Worm (Caenorhabditis elegans): ENCODE data around the gene K09H11.11.

The K09H11.11 gene

ce11 chrV:5780713-5781360 lies 25.8 kb upstream of the K09H11.11 start, which contains the start of gene F44E7.5 (continued):
- TF ChIP-seq pha-4 (tag; optimal IDR thresholded peaks at IDR 0.05) (no peak), unc-39 (tag; optimal IDR thresholded peaks at IDR 0.05) (no peak)

ce11 chrV:5779984-5780383 lies 24.9 kb upstream of the K09H11.11 start:
- TF ChIP-seq tbx-8 (GFP tag; optimal IDR thresholded peaks at IDR 0.05) = no peak
- TF ChIP-seq cnd-1 (tag; optimal IDR thresholded peaks at IDR 0.05) = no peak
- TF ChIP-seq flh-1 (GFP tag; optimal IDR thresholded peaks at IDR 0.05) = no peak
- TF ChIP-seq ceh-39 (tag; optimal IDR thresholded peaks at IDR 0.05) = no peak
- no peak for TF ChIP-seq lin-32 (GFP tag; optimal IDR thresholded peaks at IDR 0.05)
- no peak for TF ChIP-seq elt-1 (tag; optimal IDR thresholded peaks at IDR 0.05; ENCODE audit: borderline replicate concordance, insufficient read depth)
- no peak for TF ChIP-seq ceh-83 (GFP tag; optimal IDR thresholded peaks at IDR 0.05)
- no peak for TF ChIP-seq bed-3 (GFP tag; optimal IDR thresholded peaks at IDR 0.05)
- no peak for TF ChIP-seq hlh-1 (tag; optimal IDR thresholded peaks at IDR 0.05)
- TF ChIP-seq ham-2 (GFP tag; optimal IDR thresholded peaks at IDR 0.05) = no peak
- TF ChIP-seq snpc-4 (tag; optimal IDR thresholded peaks at IDR 0.05) = no peak

- TF ChIP-seq lsy-2 (tag; optimal IDR thresholded peaks at IDR 0.05) (peak; percentile 43), lin-13 (tag; optimal IDR thresholded peaks at IDR 0.05) (peak; percentile 18), mep-1 (tag; optimal IDR thresholded peaks at IDR 0.05) (peak; percentile 61), unc-120 (tag; optimal IDR thresholded peaks at IDR 0.05; ENCODE audit: poor library complexity, severe bottlenecking) (peak; percentile 7)
Observed at ce11 chrV:5776941-5777340, 21.9 kb upstream of the K09H11.11 start, which contains the start of gene F44E7.4. F44E7.4 (minus strand) TSS chrV:5776953.

ce11 chrV:5774137-5774536 lies 19.1 kb upstream of the K09H11.11 start:
- TF ChIP-seq flh-1 (GFP tag; optimal IDR thresholded peaks at IDR 0.05) (no peak), snpc-4 (tag; optimal IDR thresholded peaks at IDR 0.05) (no peak), tbx-8 (GFP tag; optimal IDR thresholded peaks at IDR 0.05) (no peak), cnd-1 (tag; optimal IDR thresholded peaks at IDR 0.05) (no peak), sptf-1 (tag; optimal IDR thresholded peaks at IDR 0.05) (no peak)

DNA sequence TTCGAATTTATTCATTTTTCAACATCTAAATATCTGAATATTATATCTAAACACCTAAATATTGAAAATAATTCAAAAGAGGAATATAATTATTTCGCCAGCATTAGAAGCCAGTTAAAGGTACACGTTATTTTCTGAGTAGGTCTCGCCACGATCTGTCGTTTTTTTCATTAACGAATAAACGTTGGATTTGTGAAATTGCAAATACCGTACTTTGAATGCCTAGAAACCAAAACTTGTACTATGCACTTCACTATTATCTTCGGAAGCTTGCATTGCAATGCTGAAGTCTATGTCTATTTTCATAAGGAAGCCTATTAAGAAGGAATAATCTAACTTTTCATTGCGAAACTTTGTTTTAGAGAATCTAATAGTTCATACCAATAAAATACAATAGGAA lies 17.4 kb upstream of the K09H11.11 start:
- no peak for TF ChIP-seq mab-5 (tag; optimal IDR thresholded peaks at IDR 0.05)
- TF ChIP-seq sptf-1 (tag; optimal IDR thresholded peaks at IDR 0.05) = no peak
- no peak for TF ChIP-seq sem-2 (GFP tag; optimal IDR thresholded peaks at IDR 0.05)
- no peak for TF ChIP-seq snpc-4 (tag; optimal IDR thresholded peaks at IDR 0.05)
- TF ChIP-seq flh-1 (GFP tag; optimal IDR thresholded peaks at IDR 0.05) = no peak
- no peak for TF ChIP-seq nhr-28 (tag; optimal IDR thresholded peaks at IDR 0.05)

ce11 chrV:5771627-5772026 lies 16.6 kb upstream of the K09H11.11 start, which contains the start of gene F44E7.3:
F44E7.3 (plus strand) TSS chrV:5771945.
- no peak for TF ChIP-seq cnd-1 (tag; optimal IDR thresholded peaks at IDR 0.05)
- no peak for TF ChIP-seq snpc-4 (tag; optimal IDR thresholded peaks at IDR 0.05)
- no peak for TF ChIP-seq M03D4.4 (tag; optimal IDR thresholded peaks at IDR 0.05)
- no peak for TF ChIP-seq sptf-1 (tag; optimal IDR thresholded peaks at IDR 0.05)
- no peak for TF ChIP-seq bed-3 (GFP tag; optimal IDR thresholded peaks at IDR 0.05)
- no peak for TF ChIP-seq flh-1 (GFP tag; optimal IDR thresholded peaks at IDR 0.05)
- TF ChIP-seq drap-1 (GFP tag; optimal IDR thresholded peaks at IDR 0.05) = no peak
- TF ChIP-seq mls-2 (tag; optimal IDR thresholded peaks at IDR 0.05) = no peak
- no peak for TF ChIP-seq ceh-83 (GFP tag; optimal IDR thresholded peaks at IDR 0.05)

ce11 chrV:5769999-5770398 lies 14.9 kb upstream of the K09H11.11 start:
- TF ChIP-seq hlh-1 (tag; optimal IDR thresholded peaks at IDR 0.05) (no peak), mab-5 (tag; optimal IDR thresholded peaks at IDR 0.05) (no peak), bed-3 (GFP tag; optimal IDR thresholded peaks at IDR 0.05) (no peak), cnd-1 (tag; optimal IDR thresholded peaks at IDR 0.05) (no peak)

DNA sequence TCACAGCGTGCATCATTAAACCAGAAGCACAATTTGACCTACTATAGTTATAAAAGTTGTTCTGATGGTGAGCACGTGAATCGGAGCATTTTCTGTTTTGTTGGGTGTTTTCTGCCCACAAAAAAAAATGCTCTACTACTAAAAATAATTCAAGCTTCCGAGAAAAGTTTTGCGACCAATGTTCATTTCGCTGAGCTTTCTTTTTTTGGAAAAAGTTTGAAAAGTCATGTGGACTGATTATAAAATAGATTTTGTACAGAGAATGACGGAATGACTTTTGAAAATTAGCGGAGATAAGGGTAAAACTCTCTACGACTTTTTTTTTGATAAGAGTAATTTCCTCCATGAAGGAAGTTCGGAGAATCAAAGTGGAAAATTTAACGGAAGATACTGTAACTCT lies 14.4 kb upstream of the K09H11.11 start:
- TF ChIP-seq ztf-11 (tag; optimal IDR thresholded peaks at IDR 0.05) (no peak), M03D4.4 (tag; optimal IDR thresholded peaks at IDR 0.05) (no peak), unc-62 (GFP tag; optimal IDR thresholded peaks at IDR 0.05) (no peak), mab-5 (tag; optimal IDR thresholded peaks at IDR 0.05) (no peak), lin-32 (GFP tag; optimal IDR thresholded peaks at IDR 0.05) (no peak), bed-3 (GFP tag; optimal IDR thresholded peaks at IDR 0.05) (no peak), ceh-83 (GFP tag; optimal IDR thresholded peaks at IDR 0.05) (no peak), sptf-1 (tag; optimal IDR thresholded peaks at IDR 0.05) (no peak), mls-2 (tag; optimal IDR thresholded peaks at IDR 0.05) (no peak), mep-1 (tag; optimal IDR thresholded peaks at IDR 0.05) (no peak), flh-1 (GFP tag; optimal IDR thresholded peaks at IDR 0.05) (no peak), ces-1 (GFP tag; optimal IDR thresholded peaks at IDR 0.05) (no peak), nhr-237 (tag; optimal IDR thresholded peaks at IDR 0.05) (no peak), zip-8 (tag; optimal IDR thresholded peaks at IDR 0.05) (no peak), elt-3 (tag; optimal IDR thresholded peaks at IDR 0.05) (no peak), ceh-39 (tag; optimal IDR thresholded peaks at IDR 0.05) (no peak), hlh-1 (tag; optimal IDR thresholded peaks at IDR 0.05) (no peak)

Data from whole organism, mixed stage, embryonic.